Fruit fly (Drosophila melanogaster): ENCODE data around the gene twin.

twin gene

DNA sequence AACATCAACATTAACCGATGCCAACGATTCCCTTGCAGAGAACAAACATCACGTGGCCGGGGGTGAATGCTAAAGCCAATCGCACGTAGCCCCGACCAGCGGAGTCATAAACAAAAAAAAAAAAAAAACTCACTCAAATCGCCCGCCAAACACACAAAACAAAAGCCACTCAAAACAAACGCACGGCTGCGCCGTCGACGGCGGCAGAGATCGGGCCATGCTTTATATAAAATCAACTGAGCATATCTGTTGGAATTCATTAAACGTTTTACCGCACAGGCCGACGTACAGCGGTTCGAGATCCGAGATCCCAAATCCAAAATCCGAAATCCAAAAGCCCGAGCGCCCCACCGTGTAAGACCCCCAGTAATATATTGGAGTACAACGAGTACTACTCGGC, 49.4 kb downstream of the twin start, which contains the start of gene CG13606:
Gene CG13606, plus strand, starts transcription at position 250 of the 400 bp plus-strand sequence.
- TF ChIP-seq CG4496 (GFP tag; IDR thresholded peaks at IDR 0.05) = peak; percentile 11; the same call in 1 of the 3 replicates
- no peak for TF ChIP-seq Ets98B (GFP tag; IDR thresholded peaks at IDR 0.05)
- TF ChIP-seq CG14655 (GFP tag; optimal IDR thresholded peaks at IDR 0.05) = no peak

- TF ChIP-seq D1 (tag; optimal IDR thresholded peaks at IDR 0.05) = no peak
- TF ChIP-seq CG17806 (tag; optimal IDR thresholded peaks at IDR 0.05) = no peak
- no peak for TF ChIP-seq rn (GFP tag; IDR thresholded peaks at IDR 0.05)
- no peak for TF ChIP-seq CG10348 (GFP tag; IDR thresholded peaks at IDR 0.05)
- no peak for TF ChIP-seq CG34367 (tag; optimal IDR thresholded peaks at IDR 0.05)
- TF ChIP-seq CG15710 (tag; optimal IDR thresholded peaks at IDR 0.05) = peak; percentile 3
- TF ChIP-seq Snoo (tag; optimal IDR thresholded peaks at IDR 0.05) = no peak
- TF ChIP-seq CG4496 (GFP tag; IDR thresholded peaks at IDR 0.05) = peak; percentile 39; the same call in 1 of the 3 replicates
Measured at dm6 chr3R:24169362-24169761, 52.4 kb downstream of the twin start, which contains the start of gene CG5510. Gene CG5510 (minus strand): TSS chr3R:24169562.

DNA sequence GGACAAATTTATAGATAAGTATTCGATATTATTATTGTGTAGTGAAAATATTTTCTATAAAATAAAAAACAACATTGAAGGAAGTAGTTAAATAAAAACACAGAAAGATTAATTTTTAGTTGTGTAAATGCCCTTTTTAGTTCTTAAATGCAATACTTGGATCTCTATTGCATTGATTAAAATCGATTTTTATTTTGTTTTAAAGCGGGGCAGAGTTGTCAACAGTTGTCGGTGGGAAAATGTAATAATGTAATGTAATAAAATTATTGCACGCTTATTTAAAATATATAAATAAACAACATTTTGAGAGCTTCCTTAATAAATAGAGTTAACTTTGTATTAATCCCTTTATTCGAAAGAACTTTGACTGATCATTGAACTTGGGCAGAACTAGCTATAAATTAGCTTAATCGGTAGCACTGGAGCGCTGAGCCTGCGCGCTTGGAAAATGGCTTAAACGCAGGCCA, 58.2 kb downstream of the twin start, which contains the start of gene Apc2:
Gene Apc2, plus strand, starts transcription at position 411 of the 467 bp plus-strand sequence.
- no peak for TF ChIP-seq gl (tag; optimal IDR thresholded peaks at IDR 0.05)
- no peak for TF ChIP-seq rn (GFP tag; IDR thresholded peaks at IDR 0.05)
- TF ChIP-seq Ets98B (GFP tag; IDR thresholded peaks at IDR 0.05) = peak; percentile 56
- no peak for TF ChIP-seq CG14655 (GFP tag; optimal IDR thresholded peaks at IDR 0.05)
- TF ChIP-seq CG8301 (tag; optimal IDR thresholded peaks at IDR 0.05) = peak; percentile 46
- peak; percentile 60 for TF ChIP-seq CG8159 (tag; optimal IDR thresholded peaks at IDR 0.05)
- no peak for TF ChIP-seq Pif1B (GFP tag; optimal IDR thresholded peaks at IDR 0.05)
- TF ChIP-seq CG12605 (GFP tag; IDR thresholded peaks at IDR 0.05) = peak; percentile 51; the same call in 1 of the 2 replicates
- TF ChIP-seq Pif1A (GFP tag; optimal IDR thresholded peaks at IDR 0.05) = no peak
- peak; percentile 49 for TF ChIP-seq CG15710 (tag; optimal IDR thresholded peaks at IDR 0.05)
- TF ChIP-seq CG10348 (GFP tag; IDR thresholded peaks at IDR 0.05) = no peak
- no peak for TF ChIP-seq fd96Ca (GFP tag; IDR thresholded peaks at IDR 0.05)
- TF ChIP-seq CG4496 (GFP tag; IDR thresholded peaks at IDR 0.05) = peak; percentile 63; the same call in 1 of the 3 replicates
- no peak for TF ChIP-seq D1 (tag; optimal IDR thresholded peaks at IDR 0.05)
- peak; percentile 22 for TF ChIP-seq CG17806 (tag; optimal IDR thresholded peaks at IDR 0.05)
- no peak for TF ChIP-seq CG13204 (GFP tag; optimal IDR thresholded peaks at IDR 0.05)
- TF ChIP-seq CG32121 (GFP tag; IDR thresholded peaks at IDR 0.05) = peak; percentile 66
- TF ChIP-seq CG9948 (tag; optimal IDR thresholded peaks at IDR 0.05) = peak; percentile 10
- peak; percentile 3 for TF ChIP-seq EcR (GFP tag; optimal IDR thresholded peaks at IDR 0.05)
- TF ChIP-seq Snoo (tag; optimal IDR thresholded peaks at IDR 0.05) = peak; percentile 48
- TF ChIP-seq CG34367 (tag; optimal IDR thresholded peaks at IDR 0.05) = peak; percentile 18

dm6 chr3R:24162774-24163555, 58.8 kb downstream of the twin start, which contains the start of gene mRpS24:
Gene mRpS24 (minus strand): TSS chr3R:24163545.
- TF ChIP-seq CG34367 (tag; optimal IDR thresholded peaks at IDR 0.05) = no peak
- no peak for TF ChIP-seq CG8159 (tag; optimal IDR thresholded peaks at IDR 0.05)
- TF ChIP-seq CG17806 (tag; optimal IDR thresholded peaks at IDR 0.05) = no peak
- TF ChIP-seq Pif1B (GFP tag; optimal IDR thresholded peaks at IDR 0.05) = no peak
- no peak for TF ChIP-seq EcR (GFP tag; optimal IDR thresholded peaks at IDR 0.05)
- TF ChIP-seq CG32121 (GFP tag; IDR thresholded peaks at IDR 0.05) = no peak

DNA sequence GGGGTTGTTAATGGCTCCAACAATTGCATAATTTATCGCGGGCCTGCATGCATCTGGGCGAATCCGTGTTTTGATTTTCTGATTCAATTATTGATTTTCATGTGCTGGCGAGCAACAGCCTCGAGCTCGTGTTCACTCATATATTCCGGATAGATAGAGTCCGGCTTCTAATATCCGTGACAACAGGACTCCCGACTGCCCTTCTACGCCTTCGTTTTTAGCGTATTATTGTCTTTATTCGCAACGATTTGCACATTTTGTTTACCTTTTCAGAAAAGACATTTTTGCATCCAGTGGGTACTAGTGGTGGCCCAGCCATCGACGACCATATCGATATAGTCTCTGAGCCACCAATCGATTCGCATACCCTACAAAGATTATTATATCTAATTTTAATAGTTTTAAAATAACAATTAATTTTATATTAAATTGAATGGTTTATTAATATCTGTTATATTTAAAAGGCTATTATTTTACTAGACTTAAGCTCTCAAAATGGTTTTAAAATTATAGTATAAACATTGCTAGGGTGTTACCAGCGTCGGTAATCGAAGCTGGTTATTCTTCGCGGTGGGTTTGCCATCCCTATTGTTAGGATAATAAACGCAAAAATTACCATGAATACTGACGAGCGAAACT, 60.5 kb downstream of the twin start, which contains the start of the genes Myo95E and TBC1d7:
Gene Myo95E, minus strand, starts transcription at position 326 of the 639 bp plus-strand sequence.
Gene TBC1d7, plus strand, starts transcription at position 555 of the 639 bp plus-strand sequence.
- peak; percentile 89 for TF ChIP-seq Snoo (tag; optimal IDR thresholded peaks at IDR 0.05)
- TF ChIP-seq EcR (GFP tag; optimal IDR thresholded peaks at IDR 0.05) = peak; percentile 36
- TF ChIP-seq CG13204 (GFP tag; optimal IDR thresholded peaks at IDR 0.05) = no peak
- TF ChIP-seq Pif1B (GFP tag; optimal IDR thresholded peaks at IDR 0.05) = peak; percentile 87
- TF ChIP-seq Ets98B (GFP tag; IDR thresholded peaks at IDR 0.05) = peak; percentile 93
- TF ChIP-seq CG10348 (GFP tag; IDR thresholded peaks at IDR 0.05) = peak; percentile 86
- no peak for TF ChIP-seq D1 (tag; optimal IDR thresholded peaks at IDR 0.05)
- peak; percentile 87 for TF ChIP-seq CG9948 (tag; optimal IDR thresholded peaks at IDR 0.05)
- TF ChIP-seq fd96Ca (GFP tag; IDR thresholded peaks at IDR 0.05) = peak; percentile 91
- TF ChIP-seq gl (tag; optimal IDR thresholded peaks at IDR 0.05) = peak; percentile 75
- peak; percentile 92 for TF ChIP-seq CG15710 (tag; optimal IDR thresholded peaks at IDR 0.05)
- peak; percentile 94 for TF ChIP-seq CG4496 (GFP tag; IDR thresholded peaks at IDR 0.05)
- TF ChIP-seq rn (GFP tag; IDR thresholded peaks at IDR 0.05) = peak; percentile 85
- peak; percentile 94 for TF ChIP-seq CG32121 (GFP tag; IDR thresholded peaks at IDR 0.05)
- no peak for TF ChIP-seq CG14655 (GFP tag; optimal IDR thresholded peaks at IDR 0.05)
- peak; percentile 91 for TF ChIP-seq CG8159 (tag; optimal IDR thresholded peaks at IDR 0.05)
- peak; percentile 87 for TF ChIP-seq CG17806 (tag; optimal IDR thresholded peaks at IDR 0.05)
- TF ChIP-seq CG8301 (tag; optimal IDR thresholded peaks at IDR 0.05) = peak; percentile 85
- TF ChIP-seq Pif1A (GFP tag; optimal IDR thresholded peaks at IDR 0.05) = no peak
- TF ChIP-seq CG12605 (GFP tag; IDR thresholded peaks at IDR 0.05) = peak; percentile 93
- TF ChIP-seq CG34367 (tag; optimal IDR thresholded peaks at IDR 0.05) = peak; percentile 84
